Fruit fly (Drosophila melanogaster) whole organism, wandering third instar larva: ENCODE results near the gene Elovl7.

Experiments used
- Abd-B ChIP-seq: fragments of >200 bp; optimal IDR thresholded peaks from 2 replicates; lab custom pipeline; 2017; ENCODE audit warnings: missing biosample characterization, missing genetic modification characterization
- CG32264 ChIP-seq: fragments of 200-800 bp; sonication (Bioruptor generic); optimal IDR thresholded peaks from 2 replicates; lab custom pipeline; 2016; ENCODE audit warnings: missing biosample characterization, missing genetic modification characterization
- CG9705 ChIP-seq: fragments of 200-800 bp; sonication (Bioruptor generic); optimal IDR thresholded peaks from 2 replicates; lab custom pipeline; 2018; ENCODE audit warnings: missing biosample characterization, mild to moderate bottlenecking, missing genetic modification characterization
- CrebA ChIP-seq: fragments of 200-800 bp; sonication (Bioruptor generic); optimal IDR thresholded peaks from 2 replicates; lab custom pipeline; 2016; ENCODE audit warnings: missing biosample characterization, mild to moderate bottlenecking, missing genetic modification characterization, borderline replicate concordance
- Dfd ChIP-seq: fragments of >200 bp; optimal IDR thresholded peaks from 2 replicates; lab custom pipeline; 2017; ENCODE audit warnings: missing biosample characterization, missing genetic modification characterization
- Dif ChIP-seq: fragments of 200-275, 200-300 bp; sonication (Bioruptor generic); optimal IDR thresholded peaks from 2 replicates; lab custom pipeline; 2018; ENCODE audit warnings: missing biosample characterization, missing genetic modification characterization; ENCODE audit not compliant: partially characterized antibody
- GATAd ChIP-seq: sonication (Bioruptor generic); optimal IDR thresholded peaks from 2 replicates; lab custom pipeline; 2016; ENCODE audit warnings: missing biosample characterization, missing genetic modification characterization
- HLH106 ChIP-seq: fragments of 200-800 bp; optimal IDR thresholded peaks from 3 replicates; lab custom pipeline; 2019; ENCODE audit warnings: missing biosample characterization, mild to moderate bottlenecking, missing genetic modification characterization, moderate library complexity
- Hnf4 ChIP-seq: fragments of 200-800 bp; sonication (Bioruptor generic); optimal IDR thresholded peaks from 2 replicates; lab custom pipeline; 2016; ENCODE audit warnings: missing biosample characterization, mild to moderate bottlenecking, missing genetic modification characterization
- Hr78 ChIP-seq: fragments of >200 bp; optimal IDR thresholded peaks from 2 replicates; lab custom pipeline; 2017; ENCODE audit warnings: missing biosample characterization, missing genetic modification characterization
- Hr83 ChIP-seq: fragments of 200-300 bp; sonication (Bioruptor generic); optimal IDR thresholded peaks from 2 replicates; lab custom pipeline; 2016; ENCODE audit warnings: missing biosample characterization, mild to moderate bottlenecking, missing genetic modification characterization, moderate library complexity; ENCODE audit not compliant: poor library complexity, severe bottlenecking
- Jra ChIP-seq: sonication (Bioruptor generic); optimal IDR thresholded peaks from 2 replicates; lab custom pipeline; 2016; ENCODE audit warnings: missing biosample characterization, missing genetic modification characterization
- Mio ChIP-seq: sonication (Bioruptor generic); optimal IDR thresholded peaks from 2 replicates; lab custom pipeline; 2016; ENCODE audit warnings: missing biosample characterization, missing genetic modification characterization
- Myc ChIP-seq: fragments of >200 bp; optimal IDR thresholded peaks from 2 replicates; lab custom pipeline; 2017
- N ChIP-seq: fragments of >200 bp; optimal IDR thresholded peaks from 2 replicates; lab custom pipeline; 2018; ENCODE audit warnings: missing biosample characterization, missing external identifiers, missing genetic modification characterization
- OdsH ChIP-seq: fragments of 200-800 bp; sonication (Bioruptor generic); optimal IDR thresholded peaks from 2 replicates; lab custom pipeline; 2016; ENCODE audit warnings: missing biosample characterization, mild to moderate bottlenecking, missing genetic modification characterization
- Rel ChIP-seq, 2 experiments: fragments of 200-800 bp; sonication (Bioruptor generic) in 1 of 2; optimal IDR thresholded peaks; 2 replicates in 1 of 2; 3 replicates in 1 of 2; lab custom pipeline; 2016 to 2019; ENCODE audit warnings: mild to moderate bottlenecking in 2 of 2, missing biosample characterization in 2 of 2, missing genetic modification characterization in 2 of 2, moderate library complexity in 1 of 2
- Sp1 ChIP-seq: fragments of 200-800 bp; sonication (Bioruptor generic); optimal IDR thresholded peaks from 3 replicates; lab custom pipeline; 2019; ENCODE audit warnings: missing biosample characterization, mild to moderate bottlenecking, missing genetic modification characterization, moderate library complexity
- Vsx2 ChIP-seq: fragments of 200-300, 225-300 bp; sonication (Bioruptor generic); optimal IDR thresholded peaks from 2 replicates; lab custom pipeline; 2018; ENCODE audit warnings: missing biosample characterization, missing genetic modification characterization; ENCODE audit not compliant: partially characterized antibody
- br ChIP-seq: fragments of 200-800 bp; sonication (Bioruptor generic); optimal IDR thresholded peaks from 2 replicates; lab custom pipeline; 2016; ENCODE audit warnings: missing biosample characterization, missing genetic modification characterization
- brk ChIP-seq: fragments of 200-800 bp; sonication (Bioruptor generic); optimal IDR thresholded peaks from 2 replicates; lab custom pipeline; 2016; ENCODE audit warnings: missing biosample characterization, mild to moderate bottlenecking, missing genetic modification characterization
- dl ChIP-seq, 2 experiments: fragments of 175-275, 200-275 bp in 1 of 2; fragments of 200-275 bp in 1 of 2; sonication (Bioruptor generic); optimal IDR thresholded peaks; lab custom pipeline; 2018; ENCODE audit warnings: mild to moderate bottlenecking in 2 of 2, missing biosample characterization in 2 of 2, missing genetic modification characterization in 2 of 2, moderate library complexity in 2 of 2; ENCODE audit not compliant: partially characterized antibody in 2 of 2, insufficient read depth in 1 of 2
- dmrt93B ChIP-seq: fragments of 200-800 bp; sonication (Bioruptor generic); optimal IDR thresholded peaks from 2 replicates; lab custom pipeline; 2018; ENCODE audit warnings: missing biosample characterization, mild to moderate bottlenecking, missing genetic modification characterization
- dsf ChIP-seq: sonication (Bioruptor generic); optimal IDR thresholded peaks from 2 replicates; lab custom pipeline; 2016; ENCODE audit warnings: missing biosample characterization, missing genetic modification characterization, borderline replicate concordance
- ey ChIP-seq: fragments of 200-800 bp; sonication (Bioruptor generic); optimal IDR thresholded peaks from 2 replicates; lab custom pipeline; 2016; ENCODE audit warnings: missing biosample characterization, missing genetic modification characterization
- foxo ChIP-seq, 2 experiments: fragments of 200-800 bp; sonication (Bioruptor generic); optimal IDR thresholded peaks; 2 replicates in 1 of 2; 3 replicates in 1 of 2; lab custom pipeline; 2016 to 2017; ENCODE audit warnings: missing biosample characterization in 2 of 2, missing genetic modification characterization in 2 of 2
- fru ChIP-seq: fragments of 200-800 bp; sonication (Bioruptor generic); optimal IDR thresholded peaks from 3 replicates; lab custom pipeline; 2016; ENCODE audit warnings: missing biosample characterization, mild to moderate bottlenecking, missing genetic modification characterization
- h ChIP-seq: fragments of 200-800 bp; sonication (Bioruptor generic); optimal IDR thresholded peaks from 3 replicates; lab custom pipeline; 2016; ENCODE audit warnings: missing biosample characterization, mild to moderate bottlenecking, missing genetic modification characterization
- jim ChIP-seq: fragments of 175-275, 200-325 bp; sonication (Bioruptor generic); optimal IDR thresholded peaks from 2 replicates; lab custom pipeline; 2016; ENCODE audit warnings: missing biosample characterization, mild to moderate bottlenecking, missing genetic modification characterization
- lola ChIP-seq: fragments of >200 bp; optimal IDR thresholded peaks from 2 replicates; lab custom pipeline; 2017; ENCODE audit warnings: missing biosample characterization, missing genetic modification characterization
- pan ChIP-seq: fragments of >200 bp; optimal IDR thresholded peaks from 2 replicates; lab custom pipeline; 2017
- psq ChIP-seq: fragments of 200-800 bp; sonication (Bioruptor generic); optimal IDR thresholded peaks from 3 replicates; lab custom pipeline; 2017; ENCODE audit warnings: missing biosample characterization, mild to moderate bottlenecking, missing genetic modification characterization, moderate library complexity
- rgr ChIP-seq: fragments of 200-800 bp; sonication (Bioruptor generic); optimal IDR thresholded peaks from 3 replicates; lab custom pipeline; 2016; ENCODE audit warnings: missing biosample characterization, mild to moderate bottlenecking, missing genetic modification characterization
- sage ChIP-seq: fragments of 200-800 bp; sonication (Bioruptor generic); optimal IDR thresholded peaks from 2 replicates; lab custom pipeline; 2016; ENCODE audit warnings: missing biosample characterization, mild to moderate bottlenecking, missing genetic modification characterization
- sv ChIP-seq: fragments of 200-800 bp; sonication (Bioruptor generic); optimal IDR thresholded peaks from 3 replicates; lab custom pipeline; 2016; ENCODE audit warnings: missing biosample characterization, missing genetic modification characterization
- tai ChIP-seq: sonication (Bioruptor generic); optimal IDR thresholded peaks from 2 replicates; lab custom pipeline; 2016; ENCODE audit warnings: missing biosample characterization, missing genetic modification characterization
- usp ChIP-seq: fragments of >200 bp; optimal IDR thresholded peaks from 2 replicates; lab custom pipeline; 2017; ENCODE audit warnings: missing biosample characterization, missing genetic modification characterization
- woc ChIP-seq: sonication (Bioruptor generic); optimal IDR thresholded peaks from 2 replicates; lab custom pipeline; 2016; ENCODE audit warnings: missing biosample characterization, mild to moderate bottlenecking, missing genetic modification characterization

Gene Elovl7

dm6 chr3R:8007595-8008255 is 12.1 kb upstream of the Elovl7 start, which contains the start of gene CG2767:
Gene CG2767, minus strand, starts transcription at chr3R:8008110.
- TF ChIP-seq Sp1 (GFP tag; lab: Kevin White, UChicago) (peak; percentile 45), Hr83 (GFP tag; lab: Kevin White, UChicago) (peak; percentile 11), h (GFP tag; lab: Kevin White, UChicago) (no peak), Rel (GFP tag; optimal IDR thresholded peaks at IDR 0.05; lab: Kevin White, UChicago) (no peak), Rel (tag; optimal IDR thresholded peaks at IDR 0.05; lab: Kevin White, UChicago) (peak; percentile 48), brk (no peak), Hnf4 (GFP tag; lab: Kevin White, UChicago) (peak; percentile 20)

dm6 chr3R:8001074-8001669 is 5.5 kb upstream of the Elovl7 start, which contains the start of the genes Kmn2 and CG2698:
Gene Kmn2, minus strand, starts transcription at chr3R:8001309.
Gene CG2698, plus strand, starts transcription at chr3R:8001562.
- TF ChIP-seq pan (lab: Kevin White, UChicago) (no peak), lola (GFP tag; lab: Kevin White, UChicago) (no peak), dmrt93B (GFP tag; lab: Kevin White, UChicago) (peak; percentile 97), GATAd (peak; percentile 69), Rel (GFP tag; optimal IDR thresholded peaks at IDR 0.05; lab: Kevin White, UChicago) (no peak), Rel (tag; optimal IDR thresholded peaks at IDR 0.05; lab: Kevin White, UChicago) (peak; percentile 83), Dfd (GFP tag; lab: Kevin White, UChicago) (no peak), CrebA (GFP tag; lab: Kevin White, UChicago) (no peak), Hr83 (GFP tag; lab: Kevin White, UChicago) (peak; percentile 65), OdsH (GFP tag; lab: Kevin White, UChicago) (peak; percentile 97), HLH106 (tag; lab: Kevin White, UChicago) (peak; percentile 97), h (GFP tag; lab: Kevin White, UChicago) (peak; percentile 96), Vsx2 (GFP tag; lab: Kevin White, UChicago) (no peak), woc (GFP tag; lab: Kevin White, UChicago) (peak; percentile 93), ey (GFP tag; lab: Kevin White, UChicago) (peak; percentile 93), tai (GFP tag; lab: Kevin White, UChicago) (no peak), Myc (lab: Kevin White, UChicago) (peak; percentile 64), Jra (GFP tag; lab: Kevin White, UChicago) (peak; percentile 92), Abd-B (no peak), dl (GFP tag; optimal IDR thresholded peaks at IDR 0.05; lab: Kevin White, UChicago; ENCODE audit: insufficient read depth in 1 of 2, partially characterized antibody in 2 of 2) (no peak), CG9705 (GFP tag; lab: Kevin White, UChicago) (peak; percentile 90), usp (no peak), Hnf4 (GFP tag; lab: Kevin White, UChicago) (peak; percentile 95), rgr (GFP tag; lab: Kevin White, UChicago) (peak; percentile 97), N (GFP tag; lab: Kevin White, UChicago) (no peak), sv (peak; percentile 92), jim (GFP tag; lab: Kevin White, UChicago) (no peak), Hr78 (GFP tag; lab: Kevin White, UChicago) (no peak), Sp1 (GFP tag; lab: Kevin White, UChicago) (peak; percentile 96), fru (GFP tag; lab: Kevin White, UChicago) (peak; percentile 94), Mio (peak; percentile 58), dsf (GFP tag; lab: Kevin White, UChicago) (peak; percentile 91), foxo (GFP tag; optimal IDR thresholded peaks at IDR 0.05; lab: Kevin White, UChicago) (peak in 1 of 2 experiments; percentile 97), sage (GFP tag; lab: Kevin White, UChicago) (peak; percentile 95), brk (peak; percentile 96), br (GFP tag; lab: Kevin White, UChicago) (peak; percentile 93), CG32264 (GFP tag; lab: Kevin White, UChicago) (peak; percentile 77), psq (peak; percentile 95), Dif (no peak)
